Fruit fly (Drosophila melanogaster) whole organism, embryonic: ENCODE results near the gene CheA75a.

ENCODE experiments used
- CG11247 ChIP-seq: fragments of 200-800 bp; sonication (Bioruptor generic); IDR thresholded peaks from 2 replicates; pipeline ENCODE4 v1.3.6; 2022; ENCODE audit warnings: missing biosample characterization, missing genetic modification characterization
- CG12299 ChIP-seq: fragments of 200-800 bp; sonication (Bioruptor generic); optimal IDR thresholded peaks from 2 replicates; lab custom pipeline; 2018; ENCODE audit warnings: missing biosample characterization, mild to moderate bottlenecking, missing genetic modification characterization
- CG14667 ChIP-seq: fragments of 200-800 bp; sonication (Bioruptor generic); IDR thresholded peaks from 2 replicates; pipeline ENCODE4 v1.3.6; 2022; ENCODE audit warnings: missing biosample characterization, missing genetic modification characterization
- CG15269 ChIP-seq: fragments of 200-800 bp; sonication (Bioruptor generic); optimal IDR thresholded peaks from 2 replicates; lab custom pipeline; 2018; ENCODE audit warnings: missing biosample characterization, mild to moderate bottlenecking, missing genetic modification characterization, moderate library complexity
- CG15479 ChIP-seq: fragments of 200-800 bp; sonication (Bioruptor generic); optimal IDR thresholded peaks from 3 replicates; lab custom pipeline; 2019; ENCODE audit warnings: missing biosample characterization, mild to moderate bottlenecking, missing genetic modification characterization, moderate library complexity
- CG16779 ChIP-seq: fragments of 200-800 bp; sonication (Bioruptor generic); IDR thresholded peaks from 2 replicates; pipeline ENCODE4 v1.3.6; 2022; ENCODE audit warnings: missing biosample characterization, missing genetic modification characterization
- CG17568 ChIP-seq: fragments of 200-800 bp; sonication (Bioruptor generic); optimal IDR thresholded peaks from 2 replicates; lab custom pipeline; 2018; ENCODE audit warnings: missing biosample characterization, mild to moderate bottlenecking, missing genetic modification characterization, moderate library complexity
- CG18764 ChIP-seq: fragments of 200-800 bp; sonication (Bioruptor generic); optimal IDR thresholded peaks from 3 replicates; lab custom pipeline; 2016; ENCODE audit warnings: missing biosample characterization, missing genetic modification characterization
- CG2116 ChIP-seq: fragments of 200-800 bp; sonication (Bioruptor generic); optimal IDR thresholded peaks from 3 replicates; lab custom pipeline; 2018; ENCODE audit warnings: missing biosample characterization, mild to moderate bottlenecking, missing genetic modification characterization
- CG2712 ChIP-seq: fragments of 200-800 bp; optimal IDR thresholded peaks from 3 replicates; lab custom pipeline; 2019; ENCODE audit warnings: missing biosample characterization, mild to moderate bottlenecking, missing genetic modification characterization, moderate library complexity
- CG2889 ChIP-seq: fragments of 200-800 bp; sonication (Bioruptor generic); IDR thresholded peaks from 3 replicates; pipeline ENCODE4 v1.3.6; 2022; ENCODE audit warnings: missing biosample characterization, missing genetic modification characterization
- CG30431 ChIP-seq: fragments of 200-800 bp; sonication (Bioruptor generic); optimal IDR thresholded peaks from 2 replicates; lab custom pipeline; 2017; ENCODE audit warnings: missing biosample characterization, missing genetic modification characterization
- CG3163 ChIP-seq: fragments of 200-800 bp; sonication (Bioruptor generic); optimal IDR thresholded peaks from 3 replicates; lab custom pipeline; 2016; ENCODE audit warnings: missing biosample characterization, missing genetic modification characterization
- CG42726 ChIP-seq: fragments of 200-800 bp; sonication (Bioruptor generic); IDR thresholded peaks from 2 replicates; pipeline ENCODE4 v1.3.6; 2022; ENCODE audit warnings: missing biosample characterization, missing genetic modification characterization; ENCODE audit not compliant: partially characterized antibody
- CG4328 ChIP-seq: fragments of 200-800 bp; sonication (Bioruptor generic); optimal IDR thresholded peaks from 3 replicates; lab custom pipeline; 2017; ENCODE audit warnings: missing biosample characterization, missing genetic modification reagents, missing genetic modification characterization
- CG6654 ChIP-seq: fragments of 200-800 bp; sonication (Bioruptor generic); optimal IDR thresholded peaks from 2 replicates; lab custom pipeline; 2017; ENCODE audit warnings: missing biosample characterization, mild to moderate bottlenecking, missing genetic modification characterization
- CG6683 ChIP-seq: fragments of 200-800 bp; sonication (Bioruptor generic); optimal IDR thresholded peaks from 2 replicates; lab custom pipeline; 2017; ENCODE audit warnings: missing biosample characterization, mild to moderate bottlenecking, missing genetic modification characterization, missing genetic modification reagents
- CG7357 ChIP-seq: fragments of 200-800 bp; sonication (Bioruptor generic); IDR thresholded peaks from 3 replicates; pipeline ENCODE4 v1.3.6; 2022; ENCODE audit warnings: missing biosample characterization, missing genetic modification characterization
- CG8281 ChIP-seq: fragments of 200-800 bp; sonication (Bioruptor generic); optimal IDR thresholded peaks from 2 replicates; lab custom pipeline; 2018; ENCODE audit warnings: missing biosample characterization, mild to moderate bottlenecking, missing genetic modification characterization, moderate library complexity
- Dbx ChIP-seq: fragments of 200-800 bp; sonication (Bioruptor generic); IDR thresholded peaks from 3 replicates; pipeline ENCODE4 v1.3.6; 2022; ENCODE audit warnings: missing biosample characterization, missing genetic modification characterization
- Drgx ChIP-seq: fragments of 200-800 bp; sonication (Bioruptor generic); IDR thresholded peaks from 2 replicates; pipeline ENCODE4 v1.3.6; 2022; ENCODE audit warnings: missing biosample characterization, missing genetic modification characterization
- Fer2 ChIP-seq: fragments of 200-800 bp; sonication (Bioruptor generic); optimal IDR thresholded peaks from 2 replicates; lab custom pipeline; 2018; ENCODE audit warnings: missing biosample characterization, mild to moderate bottlenecking, missing genetic modification characterization, moderate library complexity
- Hr3 ChIP-seq: fragments of 200-800 bp; sonication (Bioruptor generic); optimal IDR thresholded peaks from 3 replicates; lab custom pipeline; 2016; ENCODE audit warnings: missing biosample characterization, missing genetic modification characterization
- Jarid2 ChIP-seq: fragments of 200-800 bp; sonication (Bioruptor generic); optimal IDR thresholded peaks from 3 replicates; lab custom pipeline; 2017; ENCODE audit warnings: mild to moderate bottlenecking, missing biosample characterization, missing genetic modification reagents, missing genetic modification characterization
- Kr ChIP-seq: fragments of 200-800 bp; sonication (Bioruptor generic); optimal IDR thresholded peaks from 2 replicates; lab custom pipeline; 2017; ENCODE audit warnings: missing biosample characterization, mild to moderate bottlenecking, missing genetic modification characterization
- Opbp ChIP-seq: fragments of 200-800 bp; sonication (Bioruptor generic); IDR thresholded peaks from 3 replicates; pipeline ENCODE4 v1.3.6; 2022; ENCODE audit warnings: missing biosample characterization, missing genetic modification characterization; ENCODE audit not compliant: partially characterized antibody
- Pdp1 ChIP-seq, 2 experiments: fragments of 200-800 bp; sonication (Bioruptor generic); optimal IDR thresholded peaks; 3 replicates each; lab custom pipeline; 2016; ENCODE audit warnings: missing biosample characterization in 2 of 2, missing genetic modification characterization in 2 of 2, mild to moderate bottlenecking in 1 of 2, moderate library complexity in 1 of 2
- Sox102F ChIP-seq: fragments of 200-800 bp; sonication (Bioruptor generic); optimal IDR thresholded peaks from 2 replicates; lab custom pipeline; 2018; ENCODE audit warnings: missing biosample characterization, mild to moderate bottlenecking, missing genetic modification characterization, moderate library complexity
- abd-A ChIP-seq: fragments of 200-800 bp; sonication (Bioruptor generic); optimal IDR thresholded peaks from 3 replicates; lab custom pipeline; 2019; ENCODE audit warnings: missing biosample characterization, mild to moderate bottlenecking, missing genetic modification characterization, moderate library complexity
- aop ChIP-seq: fragments of 200-800 bp; sonication (Bioruptor generic); IDR thresholded peaks from 2 replicates; pipeline ENCODE4 v1.3.6; 2022; ENCODE audit warnings: missing biosample characterization, missing genetic modification characterization
- ato ChIP-seq: fragments of 200-800 bp; sonication (Bioruptor generic); IDR thresholded peaks from 2 replicates; pipeline ENCODE4 v1.3.6; 2022; ENCODE audit warnings: missing biosample characterization, missing genetic modification characterization; ENCODE audit not compliant: partially characterized antibody
- br ChIP-seq: fragments of >200 bp; optimal IDR thresholded peaks from 2 replicates; lab custom pipeline; 2017
- cg ChIP-seq: fragments of 200-800 bp; sonication (Bioruptor generic); optimal IDR thresholded peaks from 3 replicates; lab custom pipeline; 2019; ENCODE audit warnings: missing biosample characterization, mild to moderate bottlenecking, missing genetic modification characterization, moderate library complexity
- chinmo ChIP-seq: fragments of 200-800 bp; sonication (Bioruptor generic); IDR thresholded peaks from 4 replicates; pipeline ENCODE4 v1.3.6; 2022; ENCODE audit warnings: missing biosample characterization, missing genetic modification characterization; ENCODE audit not compliant: partially characterized antibody
- grn ChIP-seq: fragments of 200-800 bp; sonication (Bioruptor generic); optimal IDR thresholded peaks from 3 replicates; lab custom pipeline; 2017; ENCODE audit warnings: missing biosample characterization, missing genetic modification characterization
- gsb ChIP-seq: fragments of 200-800 bp; sonication (Bioruptor generic); IDR thresholded peaks from 2 replicates; pipeline ENCODE4 v1.3.6; 2022; ENCODE audit warnings: missing biosample characterization, missing genetic modification characterization
- inv ChIP-seq: fragments of 200-800 bp; sonication (Bioruptor generic); IDR thresholded peaks from 2 replicates; pipeline ENCODE4 v1.3.6; 2022; ENCODE audit warnings: missing biosample characterization, missing genetic modification characterization; ENCODE audit not compliant: partially characterized antibody
- jing ChIP-seq: fragments of 200-800 bp; sonication (Bioruptor generic); optimal IDR thresholded peaks from 2 replicates; lab custom pipeline; 2018; ENCODE audit warnings: missing biosample characterization, mild to moderate bottlenecking, missing genetic modification characterization
- kni ChIP-seq: fragments of 200-800 bp; sonication (Bioruptor generic); optimal IDR thresholded peaks from 3 replicates; lab custom pipeline; 2017; ENCODE audit warnings: mild to moderate bottlenecking, missing biosample characterization, missing genetic modification reagents, missing genetic modification characterization
- maf-S ChIP-seq: fragments of 200-800 bp; sonication (Bioruptor generic); optimal IDR thresholded peaks from 2 replicates; lab custom pipeline; 2016; ENCODE audit warnings: missing biosample characterization, missing genetic modification characterization
- nerfin-2 ChIP-seq: fragments of 200-800 bp; sonication (Bioruptor generic); IDR thresholded peaks from 2 replicates; pipeline ENCODE4 v1.3.6; 2022; ENCODE audit warnings: missing biosample characterization, missing genetic modification characterization; ENCODE audit not compliant: partially characterized antibody
- nom ChIP-seq: fragments of 200-800 bp; sonication (Bioruptor generic); optimal IDR thresholded peaks from 2 replicates; lab custom pipeline; 2017; ENCODE audit warnings: missing biosample characterization, missing genetic modification characterization, mild to moderate bottlenecking, moderate library complexity, missing genetic modification reagents
- pan ChIP-seq, 4 experiments: fragments of >200 bp in 3 of 4; fragments of 200-800 bp in 1 of 4; sonication (Bioruptor generic) in 1 of 4; optimal IDR thresholded peaks in 3 of 4; IDR thresholded peaks in 1 of 4; 2 replicates each; pipeline versions ENCODE4 v1.3.6 to Lab custom; 2017 to 2022; ENCODE audit warnings: missing biosample characterization in 2 of 4, missing genetic modification characterization in 2 of 4, mixed read lengths in 1 of 4
- pnt ChIP-seq: fragments of 200-800 bp; sonication (Bioruptor generic); optimal IDR thresholded peaks from 3 replicates; lab custom pipeline; 2016; ENCODE audit warnings: missing biosample characterization, missing genetic modification characterization
- ro ChIP-seq: fragments of 200-800 bp; sonication (Bioruptor generic); IDR thresholded peaks from 2 replicates; pipeline ENCODE4 v1.3.6; 2022; ENCODE audit warnings: missing biosample characterization, missing genetic modification characterization
- scrt ChIP-seq: fragments of 200-800 bp; sonication (Bioruptor generic); optimal IDR thresholded peaks from 2 replicates; lab custom pipeline; 2018; ENCODE audit warnings: missing biosample characterization, mild to moderate bottlenecking, missing genetic modification characterization, moderate library complexity
- sens ChIP-seq: fragments of 200-800 bp; sonication (Bioruptor generic); peaks from one replicate; lab custom pipeline; 2016; ENCODE audit warnings: missing biosample characterization, missing genetic modification characterization
- sqz ChIP-seq: fragments of 200-800 bp; sonication (Bioruptor generic); optimal IDR thresholded peaks from 3 replicates; lab custom pipeline; 2018; ENCODE audit warnings: missing biosample characterization, mild to moderate bottlenecking, missing genetic modification characterization
- tin ChIP-seq: fragments of 200-800 bp; sonication (Bioruptor generic); optimal IDR thresholded peaks from 3 replicates; lab custom pipeline; 2016; ENCODE audit warnings: missing biosample characterization, missing genetic modification characterization
- trem ChIP-seq: fragments of 200-800 bp; optimal IDR thresholded peaks from 3 replicates; lab custom pipeline; 2019; ENCODE audit warnings: missing biosample characterization, mild to moderate bottlenecking, missing genetic modification characterization, moderate library complexity
- ttk ChIP-seq: fragments of 200-800 bp; sonication (Bioruptor generic); IDR thresholded peaks from 2 replicates; pipeline ENCODE4 v2.1.2; 2022; ENCODE audit warnings: missing biosample characterization, missing genetic modification characterization
- z ChIP-seq: fragments of 200-800 bp; sonication (Bioruptor generic); IDR thresholded peaks from 3 replicates; pipeline ENCODE4 v1.3.6; 2022; ENCODE audit warnings: missing biosample characterization, missing genetic modification characterization

CheA75a gene

DNA sequence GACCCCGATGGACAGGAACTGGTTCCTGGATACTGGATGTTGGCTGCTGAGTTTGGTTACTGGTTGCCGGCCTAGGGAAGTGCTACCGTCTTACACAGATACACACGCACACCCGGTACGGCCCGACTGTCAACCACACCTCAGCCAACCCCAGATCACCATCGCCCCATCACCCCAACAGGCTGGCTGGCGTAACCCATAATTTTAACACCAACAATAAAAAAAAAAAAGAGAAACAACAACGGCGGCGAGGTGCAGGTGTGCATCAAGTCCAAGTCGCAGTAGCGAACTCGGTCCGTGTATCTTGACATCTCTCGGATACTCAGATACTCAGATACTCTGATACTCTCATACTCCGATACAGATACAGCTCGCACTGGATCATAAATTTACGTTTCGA lies 38.1 kb upstream of the CheA75a start:
- no peak for TF ChIP-seq pan (optimal IDR thresholded peaks at IDR 0.05; lab: Kevin White, UChicago)
- TF ChIP-seq pan (GFP tag; optimal IDR thresholded peaks at IDR 0.05 in 1 of 2, IDR thresholded peaks at IDR 0.05 in 1 of 2), result peak in 1 of 2 experiments; percentile 5
- TF ChIP-seq Opbp, result no peak
- no peak for TF ChIP-seq ro
- TF ChIP-seq chinmo (GFP tag; lab: Robert Waterston, UW), result 0 out of 4 replicates have a peak, but pooled peaks have one; percentile 40
- TF ChIP-seq Drgx, result 0 out of 2 replicates have a peak, but pooled peaks have one; percentile 12
- TF ChIP-seq maf-S (GFP tag; lab: Kevin White, UChicago), result no peak
- peak; percentile 46 for TF ChIP-seq nom (GFP tag; lab: Kevin White, UChicago)
- peak; percentile 4 for TF ChIP-seq abd-A (tag; lab: Kevin White, UChicago)
- no peak for TF ChIP-seq inv (GFP tag; lab: Robert Waterston, UW)
- TF ChIP-seq sens (GFP tag; lab: Kevin White, UChicago), result peak; percentile 22
- TF ChIP-seq gsb (GFP tag; lab: Robert Waterston, UW), result no peak
- TF ChIP-seq scrt (GFP tag; lab: Kevin White, UChicago), result no peak
- TF ChIP-seq CG14667, result no peak
- peak; percentile 50 for TF ChIP-seq sqz (GFP tag; lab: Kevin White, UChicago)
- TF ChIP-seq z, result no peak
- no peak for TF ChIP-seq CG4328
- TF ChIP-seq CG15479, result no peak
- peak; percentile 72 for TF ChIP-seq grn
- TF ChIP-seq trem, result no peak
- peak; percentile 22 for TF ChIP-seq cg
- TF ChIP-seq Jarid2 (GFP tag; lab: Kevin White, UChicago), result no peak
- TF ChIP-seq CG30431 (GFP tag; lab: Kevin White, UChicago), result no peak
- TF ChIP-seq Fer2 (tag; lab: Kevin White, UChicago), result no peak
- TF ChIP-seq CG7357, result no peak
- TF ChIP-seq kni (GFP tag; lab: Kevin White, UChicago), result peak; percentile 52
- no peak for TF ChIP-seq Hr3 (GFP tag; lab: Kevin White, UChicago)
- no peak for TF ChIP-seq CG6683 (GFP tag; lab: Kevin White, UChicago)
- no peak for TF ChIP-seq CG8281 (tag; lab: Kevin White, UChicago)
- peak; percentile 32 for TF ChIP-seq CG15269 (tag; lab: Kevin White, UChicago)
- peak; percentile 6; the same call in 1 of the 2 replicates for TF ChIP-seq ttk (GFP tag; lab: Robert Waterston, UW)
- no peak for TF ChIP-seq tin (GFP tag; lab: Kevin White, UChicago)
- no peak for TF ChIP-seq Sox102F (GFP tag; lab: Kevin White, UChicago)
- no peak for TF ChIP-seq Kr (GFP tag; lab: Kevin White, UChicago)
- no peak for TF ChIP-seq nerfin-2 (GFP tag; lab: Robert Waterston, UW)
- TF ChIP-seq, all 482 proteins: peak for 12

DNA sequence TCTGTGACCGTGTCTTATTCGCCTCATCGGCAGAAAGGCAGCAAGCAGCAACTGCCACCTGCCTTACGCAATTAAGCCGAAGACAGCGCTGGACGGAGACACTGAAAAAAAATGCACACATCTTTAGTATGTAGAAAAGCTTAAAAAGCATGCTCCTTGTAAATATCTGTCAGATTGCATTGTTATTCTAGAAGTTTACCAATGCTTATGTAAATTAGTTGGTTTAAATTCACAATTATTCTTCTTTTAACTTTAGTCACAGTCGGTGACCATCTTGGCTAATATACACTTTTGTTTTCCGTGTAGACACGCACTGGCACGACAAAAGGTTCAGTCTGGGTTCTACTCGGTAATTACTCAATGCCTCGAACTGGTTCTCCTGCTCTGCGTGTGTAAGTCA lies 36.2 kb upstream of the CheA75a start:
- no peak for TF ChIP-seq jing (GFP tag; lab: Kevin White, UChicago)
- no peak for TF ChIP-seq CG11247 (GFP tag; lab: Robert Waterston, UW)
- TF ChIP-seq br, result no peak
- no peak for TF ChIP-seq CG18764
- peak; percentile 2 for TF ChIP-seq CG6654 (GFP tag; lab: Kevin White, UChicago)
- TF ChIP-seq CG42726 (GFP tag; lab: Robert Waterston, UW), result no peak
- TF ChIP-seq Dbx (GFP tag; lab: Robert Waterston, UW), result no peak
- no peak for TF ChIP-seq CG2889 (GFP tag; lab: Robert Waterston, UW)
- TF ChIP-seq CG17568 (GFP tag; lab: Kevin White, UChicago), result no peak
- TF ChIP-seq CG16779, result no peak
- TF ChIP-seq pnt (GFP tag; lab: Kevin White, UChicago), result peak; percentile 46
- no peak for TF ChIP-seq CG12299
- peak; percentile 79 for TF ChIP-seq CG2712 (tag; lab: Kevin White, UChicago)
- TF ChIP-seq chinmo (GFP tag; lab: Robert Waterston, UW), result no peak
- TF ChIP-seq aop (GFP tag; lab: Robert Waterston, UW), result no peak
- no peak for TF ChIP-seq ato (GFP tag; lab: Robert Waterston, UW)
- no peak for TF ChIP-seq CG2116 (GFP tag; lab: Kevin White, UChicago)
- TF ChIP-seq CG3163 (GFP tag; lab: Kevin White, UChicago), result no peak
- TF ChIP-seq Pdp1 (GFP tag; optimal IDR thresholded peaks at IDR 0.05; lab: Kevin White, UChicago), result peak; percentile 56 to 60
